Worm (Caenorhabditis elegans): ENCODE data around the gene srh-68.
"Not testable (repeated sequence)": the region's sequence is repeated elsewhere in the genome, so short reads cannot be mapped to it uniquely, and the experiment has no call there.

- TF ChIP-seq ztf-23 (GFP tag; IDR thresholded peaks at IDR 0.05); med-1 (GFP tag; optimal IDR thresholded peaks at IDR 0.05; ENCODE audit: insufficient read depth); tab-1 (GFP tag; IDR thresholded peaks at IDR 0.05); T22C8.4 (GFP tag; IDR thresholded peaks at IDR 0.05); klf-2 (GFP tag; conservative IDR thresholded peaks at IDR 0.05): not testable (repeated sequence)
Observed at ce11 chrII:12536203-12536602, 29.1 kb downstream of the srh-68 start, which contains the start of gene F49C5.3.

Measured in whole organism, midembryonic.